Worm (Caenorhabditis elegans) whole organism, L3 larva: ENCODE data around the gene F20B10.3.

ENCODE experiments used
- nfya-1 ChIP-seq: sonication (generic microtip); optimal IDR thresholded peaks from 2 replicates; lab custom pipeline; 2017; ENCODE audit warnings: missing genetic modification characterization, mild to moderate bottlenecking, missing compliant biosample characterization, antibody characterized with exemption, moderate library complexity; ENCODE audit not compliant: insufficient read depth
- nhr-77 ChIP-seq: fragments of 150-350 bp; optimal IDR thresholded peaks from 2 replicates; lab custom pipeline; 2014; ENCODE audit warnings: missing biosample characterization, missing genetic modification characterization

DNA sequence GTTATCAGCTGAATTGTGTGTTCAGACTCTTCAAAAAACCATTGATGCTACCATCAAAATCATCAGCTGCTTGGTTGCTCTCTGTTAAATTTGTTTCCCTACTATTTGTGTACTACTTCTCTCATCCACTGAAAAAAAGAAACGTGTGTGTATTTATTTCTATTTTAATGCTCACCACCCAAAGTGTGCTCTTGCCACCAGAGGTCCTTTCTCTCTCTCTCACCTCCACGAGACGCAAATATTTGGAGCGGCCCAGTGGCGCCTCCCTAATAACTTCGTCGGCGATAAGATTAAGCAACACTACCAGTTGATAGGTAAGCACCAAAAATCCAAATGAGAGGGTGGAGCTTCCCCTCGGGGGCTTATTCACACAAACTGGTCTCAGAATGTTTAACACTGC lies 32.8 kb downstream of the F20B10.3 start:
- no peak for TF ChIP-seq nfya-1 (tag; lab: Kevin White, UChicago)
- no peak for TF ChIP-seq nhr-77 (tag; lab: Kevin White, UChicago)
